Worm (Caenorhabditis elegans) whole organism, L1 larva: ENCODE measurements around the gene Y116A8A.150.

ENCODE experiments used
- fos-1 ChIP-seq: fragments of 150-350 bp; optimal IDR thresholded peaks from 2 replicates; lab custom pipeline; 2014; ENCODE audit warnings: missing biosample characterization, missing genetic modification characterization
- jun-1 ChIP-seq: fragments of 150-350 bp; optimal IDR thresholded peaks from 2 replicates; lab custom pipeline; 2014; ENCODE audit warnings: missing biosample characterization, missing genetic modification reagents, missing genetic modification characterization
- mdl-1 ChIP-seq, 2 experiments: fragments of 150-350 bp; optimal IDR thresholded peaks; 2 replicates each; lab custom pipeline; 2014 to 2017; ENCODE audit warnings: missing biosample characterization in 2 of 2, missing genetic modification characterization in 2 of 2, inconsistent platforms in 1 of 2
- mep-1 ChIP-seq: fragments of 150-350 bp; optimal IDR thresholded peaks from 2 replicates; lab custom pipeline; 2014; ENCODE audit warnings: missing biosample characterization, missing genetic modification characterization
- nhr-12 ChIP-seq: sonication (generic microtip); optimal IDR thresholded peaks from 2 replicates; lab custom pipeline; 2017; ENCODE audit warnings: missing biosample characterization, missing genetic modification characterization
- nhr-237 ChIP-seq: fragments of 150-350 bp; optimal IDR thresholded peaks from 2 replicates; lab custom pipeline; 2014; ENCODE audit warnings: missing biosample characterization, missing genetic modification characterization
- skn-1 ChIP-seq: fragments of 150-350 bp; optimal IDR thresholded peaks from 2 replicates; lab custom pipeline; 2014; ENCODE audit warnings: missing biosample characterization, missing genetic modification characterization
- tbx-2 ChIP-seq: sonication (generic microtip); optimal IDR thresholded peaks from 2 replicates; lab custom pipeline; 2016; ENCODE audit warnings: missing genetic modification characterization, missing compliant biosample characterization
- unc-62 ChIP-seq: fragments of 150-350 bp; optimal IDR thresholded peaks from 2 replicates; lab custom pipeline; 2014; ENCODE audit warnings: missing biosample characterization, missing genetic modification reagents, missing genetic modification characterization
- zag-1 ChIP-seq: fragments of 150-350 bp; optimal IDR thresholded peaks from 2 replicates; lab custom pipeline; 2014; ENCODE audit warnings: missing biosample characterization, missing genetic modification characterization
- ztf-11 ChIP-seq, 2 experiments: sonication (generic microtip); optimal IDR thresholded peaks; 2 replicates each; lab custom pipeline; 2016 to 2017; ENCODE audit warnings: missing genetic modification characterization in 2 of 2, missing biosample characterization in 1 of 2, missing compliant biosample characterization in 1 of 2
- ztf-4 ChIP-seq: fragments of 150-350 bp; optimal IDR thresholded peaks from 2 replicates; lab custom pipeline; 2014; ENCODE audit warnings: missing biosample characterization, missing genetic modification characterization

DNA sequence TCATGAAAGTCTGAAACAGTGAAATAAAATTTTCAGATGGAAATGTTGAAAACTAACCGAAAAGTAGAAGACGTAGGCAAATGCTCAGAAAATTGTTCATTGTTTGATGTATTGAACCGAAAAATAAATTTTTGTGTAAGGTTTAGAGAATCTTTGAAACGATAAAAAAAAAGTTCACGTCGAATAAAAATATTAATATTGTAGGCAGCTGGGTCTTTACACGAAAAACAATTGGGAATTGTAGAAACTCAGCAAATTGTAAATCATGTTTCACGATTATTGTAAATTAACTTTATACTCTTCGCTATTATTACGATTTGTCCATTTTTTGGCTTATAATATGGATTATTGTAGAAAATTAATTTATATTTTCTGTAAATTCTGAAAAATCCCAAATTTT, 28.9 kb downstream of the Y116A8A.150 start, which contains the start of gene Y116A8A.2:
- TF ChIP-seq ztf-4 (no peak), mdl-1 (tag; optimal IDR thresholded peaks at IDR 0.05; lab: Kevin White, UChicago) (no peak), jun-1 (tag; lab: Kevin White, UChicago) (no peak), unc-62 (GFP tag; lab: Kevin White, UChicago) (no peak), fos-1 (tag; lab: Kevin White, UChicago) (no peak), nhr-237 (tag; lab: Kevin White, UChicago) (no peak), nhr-12 (no peak), ztf-11 (tag; optimal IDR thresholded peaks at IDR 0.05; lab: Kevin White, UChicago) (no peak), tbx-2 (tag; lab: Kevin White, UChicago) (no peak), mep-1 (tag; lab: Kevin White, UChicago) (no peak), skn-1 (tag; lab: Kevin White, UChicago) (no peak), zag-1 (tag; lab: Kevin White, UChicago) (no peak)
